Worm (Caenorhabditis elegans) whole organism, L4 larva: ENCODE data around the gene fbxb-60.

Source experiments
- D1046.2 ChIP-seq: fragments of 200-800 bp; sonication (Bioruptor generic); IDR thresholded peaks from 2 replicates; pipeline ENCODE4 v1.3.6; 2022; ENCODE audit warnings: missing genetic modification characterization, missing compliant biosample characterization
- R02D3.7 ChIP-seq: fragments of 150-350 bp; sonication (generic microtip); optimal IDR thresholded peaks from 3 replicates; lab custom pipeline; 2014; ENCODE audit warnings: missing biosample characterization, missing genetic modification characterization
- ceh-62 ChIP-seq: sonication (generic microtip); optimal IDR thresholded peaks from 2 replicates; lab custom pipeline; 2017; ENCODE audit warnings: missing biosample characterization, missing genetic modification characterization
- fkh-10 ChIP-seq: fragments of 150-350 bp; optimal IDR thresholded peaks from 2 replicates; lab custom pipeline; 2014; ENCODE audit warnings: missing biosample characterization, missing genetic modification reagents, missing genetic modification characterization
- fos-1 ChIP-seq: fragments of 150-350 bp; optimal IDR thresholded peaks from 2 replicates; lab custom pipeline; 2014; ENCODE audit warnings: missing biosample characterization, missing genetic modification characterization
- nhr-25 ChIP-seq: sonication (generic microtip); optimal IDR thresholded peaks from 2 replicates; lab custom pipeline; 2017; ENCODE audit warnings: missing genetic modification characterization, mild to moderate bottlenecking, missing compliant biosample characterization, antibody characterized with exemption, moderate library complexity, borderline replicate concordance; ENCODE audit not compliant: insufficient read depth
- pha-4 ChIP-seq, 2 experiments: fragments of 150-350 bp in 1 of 2; fragments of 200-800 bp in 1 of 2; sonication (Bioruptor generic) in 1 of 2; IDR thresholded peaks in 1 of 2; optimal IDR thresholded peaks in 1 of 2; 2 replicates each; pipeline versions ENCODE4 v1.3.6 to Lab custom; 2014 to 2022; ENCODE audit warnings: missing genetic modification characterization in 2 of 2, missing genetic modification reagents in 2 of 2, missing biosample characterization in 1 of 2, missing compliant biosample characterization in 1 of 2
- skn-1 ChIP-seq: fragments of 150-350 bp; optimal IDR thresholded peaks from 2 replicates; lab custom pipeline; 2014; ENCODE audit warnings: missing biosample characterization, missing genetic modification characterization
- zfp-2 ChIP-seq: sonication (generic microtip); optimal IDR thresholded peaks from 2 replicates; lab custom pipeline; 2016; ENCODE audit warnings: mild to moderate bottlenecking, missing genetic modification characterization, missing compliant biosample characterization

- no peak for TF ChIP-seq pha-4 (GFP tag; IDR thresholded peaks at IDR 0.05; lab: Robert Waterston, UW)
- TF ChIP-seq pha-4 (tag; optimal IDR thresholded peaks at IDR 0.05; lab: Kevin White, UChicago): no peak
- no peak for TF ChIP-seq zfp-2 (tag; lab: Kevin White, UChicago)
- no peak for TF ChIP-seq skn-1 (tag; lab: Kevin White, UChicago)
- no peak for TF ChIP-seq nhr-25
- no peak for TF ChIP-seq fos-1 (tag; lab: Kevin White, UChicago)
- TF ChIP-seq fkh-10 (GFP tag; lab: Kevin White, UChicago): no peak
- no peak for TF ChIP-seq D1046.2 (GFP tag; lab: Robert Waterston, UW)
- no peak for TF ChIP-seq ceh-62 (tag; lab: Kevin White, UChicago)
- TF ChIP-seq R02D3.7 (tag; lab: Kevin White, UChicago): no peak
Measured at ce11 chrV:19308137-19308536, 10.5 kb downstream of the fbxb-60 start.
